Worm (Caenorhabditis elegans) whole organism, midembryonic: ENCODE measurements around the gene cnc-2.
A peak's percentile ranks its signal among the peaks of the same experiment; 100 is the strongest.

Experiments used
- T22C8.4 ChIP-seq: fragments of 200-800 bp; sonication (Bioruptor generic); IDR thresholded peaks from 2 replicates; pipeline ENCODE4 v1.3.6; 2022; ENCODE audit warnings: missing genetic modification characterization, missing compliant biosample characterization
- cog-1 ChIP-seq: sonication (generic microtip); optimal IDR thresholded peaks from 2 replicates; lab custom pipeline; 2016; ENCODE audit warnings: missing genetic modification characterization, missing compliant biosample characterization
- flt-1 ChIP-seq: fragments of 200-800 bp; sonication (Bioruptor generic); IDR thresholded peaks from 2 replicates; pipeline ENCODE4 v1.3.6; 2022; ENCODE audit warnings: missing genetic modification characterization, missing compliant biosample characterization
- klf-2 ChIP-seq: fragments of 200-800 bp; sonication (Bioruptor generic); conservative IDR thresholded peaks from 2 replicates; pipeline ENCODE4 v1.3.6; 2022; ENCODE audit warnings: missing genetic modification reagents, missing genetic modification characterization, missing compliant biosample characterization
- med-1 ChIP-seq: sonication (generic microtip); optimal IDR thresholded peaks from 2 replicates; lab custom pipeline; 2017; ENCODE audit warnings: missing genetic modification characterization, mild to moderate bottlenecking, missing compliant biosample characterization, antibody characterized with exemption, missing genetic modification reagents; ENCODE audit not compliant: insufficient read depth
- ref-1 ChIP-seq: fragments of 200-800 bp; sonication (Bioruptor generic); conservative IDR thresholded peaks from 2 replicates; pipeline ENCODE4 v1.3.6; 2022; ENCODE audit warnings: missing genetic modification reagents, missing genetic modification characterization, missing compliant biosample characterization
- tab-1 ChIP-seq: fragments of 200-800 bp; sonication (Bioruptor generic); IDR thresholded peaks from 2 replicates; pipeline ENCODE4 v1.3.6; 2022; ENCODE audit warnings: missing genetic modification characterization, missing compliant biosample characterization
- ztf-23 ChIP-seq: fragments of 200-800 bp; sonication (Bioruptor generic); IDR thresholded peaks from 2 replicates; pipeline ENCODE4 v1.3.6; 2022; ENCODE audit warnings: missing genetic modification reagents, missing genetic modification characterization, missing compliant biosample characterization
- ztf-29 ChIP-seq: fragments of 200-800 bp; sonication (Bioruptor generic); IDR thresholded peaks from 2 replicates; pipeline ENCODE4 v1.3.6; 2022; ENCODE audit warnings: missing genetic modification reagents, missing genetic modification characterization, missing compliant biosample characterization

Gene cnc-2

ce11 chrV:1481742-1482141 lies 31.8 kb upstream of the cnc-2 start, which contains the start of gene C38C3.4:
Gene C38C3.4, plus strand, starts transcription at chrV:1482042.
- TF ChIP-seq T22C8.4 (GFP tag; lab: Robert Waterston, UW) = no peak
- TF ChIP-seq tab-1 (GFP tag; lab: Robert Waterston, UW) = no peak
- no peak for TF ChIP-seq med-1 (GFP tag; lab: Kevin White, UChicago)
- no peak for TF ChIP-seq flt-1 (GFP tag; lab: Robert Waterston, UW)
- no peak for TF ChIP-seq klf-2
- TF ChIP-seq ztf-23 (GFP tag; lab: Robert Waterston, UW) = no peak
- no peak for TF ChIP-seq ref-1
- TF ChIP-seq ztf-29 = no peak

DNA sequence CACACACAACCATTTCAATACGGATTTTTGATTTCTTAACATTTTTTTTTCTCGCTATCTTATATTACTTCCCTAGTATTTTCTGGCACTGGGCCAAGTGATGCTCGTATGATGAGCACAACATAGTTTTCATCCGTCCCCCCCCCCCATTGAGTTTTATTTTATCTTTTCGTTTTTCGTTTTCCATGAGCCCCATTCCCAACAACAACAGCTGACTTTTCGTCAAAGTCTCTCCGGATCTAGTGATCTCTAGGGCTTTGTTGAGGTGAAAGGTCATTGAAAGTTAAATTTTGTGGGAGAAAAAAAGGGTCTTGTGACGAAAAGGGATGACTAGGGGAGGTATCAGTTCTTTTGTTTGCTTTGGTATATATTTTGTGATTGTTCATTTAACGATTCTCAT lies 30.9 kb upstream of the cnc-2 start:
- TF ChIP-seq ztf-23 (GFP tag; lab: Robert Waterston, UW) (no peak), cog-1 (tag; lab: Kevin White, UChicago) (no peak), flt-1 (GFP tag; lab: Robert Waterston, UW) (no peak), ztf-29 (no peak)

- no peak for TF ChIP-seq klf-2
- TF ChIP-seq tab-1 (GFP tag; lab: Robert Waterston, UW) = no peak
- no peak for TF ChIP-seq med-1 (GFP tag; lab: Kevin White, UChicago)
- no peak for TF ChIP-seq ztf-29
- TF ChIP-seq cog-1 (tag; lab: Kevin White, UChicago) = no peak
- no peak for TF ChIP-seq T22C8.4 (GFP tag; lab: Robert Waterston, UW)
- TF ChIP-seq ref-1 = no peak
Observed at ce11 chrV:1476841-1477240, 26.9 kb upstream of the cnc-2 start.

DNA sequence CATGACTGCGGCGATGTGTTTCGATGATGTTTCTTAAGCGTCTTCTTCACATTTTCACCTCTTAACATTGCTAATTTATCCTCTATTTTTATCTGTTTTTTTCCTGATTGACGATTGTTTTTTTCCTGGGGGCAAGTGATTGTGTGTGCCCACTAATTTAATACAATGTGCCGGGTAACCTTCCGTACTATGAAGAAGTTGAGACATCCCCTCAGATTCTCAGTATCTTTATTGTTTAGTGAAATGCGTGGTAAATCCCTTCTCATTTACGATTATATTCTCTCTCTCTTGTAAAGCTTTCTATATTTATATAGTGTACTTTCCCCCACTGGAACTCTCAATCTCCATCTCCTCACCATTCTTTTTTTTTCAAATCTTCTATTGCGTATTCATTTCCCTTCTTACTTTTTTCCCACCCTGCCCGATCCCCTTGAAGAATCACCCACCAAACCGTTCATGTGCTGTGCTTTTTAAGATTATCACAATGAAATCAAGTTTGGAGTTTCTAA lies 26.4 kb upstream of the cnc-2 start:
- TF ChIP-seq ztf-23 (GFP tag; lab: Robert Waterston, UW) (no peak), flt-1 (GFP tag; lab: Robert Waterston, UW) (no peak), med-1 (GFP tag; lab: Kevin White, UChicago) (no peak), ztf-29 (no peak), T22C8.4 (GFP tag; lab: Robert Waterston, UW) (no peak), cog-1 (tag; lab: Kevin White, UChicago) (no peak), ref-1 (no peak)

ce11 chrV:1474486-1475125 lies 24.6 kb upstream of the cnc-2 start, which contains the start of the genes F53E2.2 and unc-60:
Gene F53E2.2, plus strand, starts transcription at chrV:1475086.
Gene unc-60, plus strand, starts transcription at chrV:1475086.
- TF ChIP-seq tab-1 (GFP tag; lab: Robert Waterston, UW) = peak; percentile 46; the same call in 1 of the 2 replicates
- TF ChIP-seq flt-1 (GFP tag; lab: Robert Waterston, UW) = 0 out of 2 replicates have a peak, but pooled peaks have one; percentile 57
- no peak for TF ChIP-seq cog-1 (tag; lab: Kevin White, UChicago)

ce11 chrV:1472569-1472968 lies 22.6 kb upstream of the cnc-2 start:
- TF ChIP-seq T22C8.4 (GFP tag; lab: Robert Waterston, UW) (no peak), ref-1 (no peak), ztf-29 (no peak), flt-1 (GFP tag; lab: Robert Waterston, UW) (no peak), med-1 (GFP tag; lab: Kevin White, UChicago) (no peak), tab-1 (GFP tag; lab: Robert Waterston, UW) (no peak), cog-1 (tag; lab: Kevin White, UChicago) (no peak), ztf-23 (GFP tag; lab: Robert Waterston, UW) (no peak), klf-2 (no peak)

- no peak for TF ChIP-seq ref-1
- no peak for TF ChIP-seq T22C8.4 (GFP tag; lab: Robert Waterston, UW)
- no peak for TF ChIP-seq med-1 (GFP tag; lab: Kevin White, UChicago)
- no peak for TF ChIP-seq cog-1 (tag; lab: Kevin White, UChicago)
- TF ChIP-seq klf-2 = no peak
- TF ChIP-seq ztf-23 (GFP tag; lab: Robert Waterston, UW) = no peak
- TF ChIP-seq ztf-29 = no peak
- no peak for TF ChIP-seq tab-1 (GFP tag; lab: Robert Waterston, UW)
- no peak for TF ChIP-seq flt-1 (GFP tag; lab: Robert Waterston, UW)
Observed at ce11 chrV:1471977-1472376, 22.0 kb upstream of the cnc-2 start.

DNA sequence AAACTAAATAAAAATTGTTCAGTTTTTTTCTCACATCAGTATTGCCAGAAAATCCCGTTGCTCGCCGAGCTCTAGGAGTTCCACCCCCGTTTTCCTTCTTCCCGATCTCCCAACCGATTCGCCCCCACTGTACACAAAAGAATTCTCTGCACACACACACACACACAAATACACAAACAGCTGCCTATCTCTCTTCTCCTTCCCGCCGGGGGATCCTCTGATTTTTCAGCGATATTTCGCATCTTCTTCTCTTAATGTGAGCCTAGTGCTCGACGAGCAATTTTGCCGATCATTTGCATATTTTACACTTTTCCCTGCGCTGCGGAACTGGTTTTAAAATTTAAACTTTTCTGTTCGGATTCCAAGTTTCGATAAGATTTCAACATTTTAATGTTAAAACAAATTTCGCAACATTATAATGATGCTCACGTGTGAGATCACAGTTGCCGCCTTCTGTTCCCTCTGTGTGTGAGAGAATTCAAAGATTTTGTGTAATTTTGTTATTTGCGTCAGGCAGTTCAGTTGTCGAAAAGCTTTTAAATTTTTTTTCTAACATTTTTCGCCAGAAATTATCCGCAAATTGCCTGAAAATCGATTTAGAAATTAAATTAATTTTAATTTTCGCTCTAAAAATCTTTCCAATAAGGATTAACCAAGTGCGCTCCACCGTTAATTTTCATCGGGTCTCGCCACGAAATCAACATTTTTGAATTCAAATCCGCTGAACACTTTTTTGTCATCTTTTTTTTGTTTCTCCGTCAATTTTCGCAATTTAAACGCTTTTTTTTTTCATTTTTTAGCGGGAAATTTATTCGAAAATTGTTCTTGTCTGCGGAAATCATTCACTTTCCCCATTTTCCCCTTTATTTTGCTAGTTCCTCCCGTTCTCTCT lies 21.3 kb upstream of the cnc-2 start:
- 0 out of 2 replicates have a peak, but pooled peaks have one; percentile 36 for TF ChIP-seq ztf-23 (GFP tag; lab: Robert Waterston, UW)
- no peak for TF ChIP-seq med-1 (GFP tag; lab: Kevin White, UChicago)

DNA sequence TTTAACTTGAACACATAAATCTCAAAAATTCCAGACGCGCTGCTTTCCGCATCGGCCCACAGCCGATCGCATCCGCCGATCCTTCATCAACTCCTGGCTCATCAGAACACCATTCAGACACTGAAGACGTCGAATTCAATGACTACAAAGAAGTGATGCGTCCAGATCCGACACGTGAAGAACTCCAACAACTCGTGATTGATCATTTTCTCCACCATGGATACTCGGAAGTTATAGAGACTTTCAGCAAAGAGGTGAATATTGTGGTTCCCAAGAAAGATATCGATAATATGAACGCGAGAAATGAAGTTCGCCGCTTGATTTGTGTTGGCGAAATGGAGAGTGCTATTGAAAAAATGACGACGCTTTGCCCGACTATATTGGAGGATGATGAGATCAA lies 18.9 kb upstream of the cnc-2 start:
- no peak for TF ChIP-seq flt-1 (GFP tag; lab: Robert Waterston, UW)

DNA sequence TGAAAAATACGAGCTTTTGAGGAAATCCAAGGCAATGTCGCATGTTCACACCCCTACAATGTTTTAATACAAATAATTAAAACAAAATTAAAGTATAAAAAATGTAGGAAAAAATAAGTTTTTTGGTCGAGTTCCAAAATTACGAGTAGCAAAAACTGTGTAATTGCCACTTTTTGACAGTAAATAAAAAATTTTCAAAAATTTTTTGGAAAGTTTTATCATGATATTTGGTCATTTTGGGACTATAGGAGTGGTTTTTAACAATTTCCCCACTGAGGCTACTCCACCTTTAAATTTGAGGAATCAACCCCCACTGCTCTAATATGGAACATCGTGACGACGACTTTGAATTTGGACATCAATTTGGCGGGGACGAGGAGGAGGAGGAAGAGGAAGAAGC lies 17.5 kb upstream of the cnc-2 start, which contains the start of gene gid-8:
Gene gid-8 (plus strand): TSS at position 301 of the 400 bp plus-strand sequence.
- TF ChIP-seq med-1 (GFP tag; lab: Kevin White, UChicago) (no peak), T22C8.4 (GFP tag; lab: Robert Waterston, UW) (no peak), ref-1 (no peak), flt-1 (GFP tag; lab: Robert Waterston, UW) (no peak), ztf-23 (GFP tag; lab: Robert Waterston, UW) (no peak), ztf-29 (no peak), tab-1 (GFP tag; lab: Robert Waterston, UW) (no peak), cog-1 (tag; lab: Kevin White, UChicago) (no peak), klf-2 (no peak)
